Fruit fly (Drosophila melanogaster) whole organism, wandering third instar larva: Measurements from ENCODE around the gene CG5645.
A peak's percentile ranks its signal among the peaks of the same experiment; 100 is the strongest.

Source experiments
- Hnf4 ChIP-seq: fragments of 200-800 bp; sonication (Bioruptor generic); optimal IDR thresholded peaks from 2 replicates; lab custom pipeline; 2016; ENCODE audit warnings: missing biosample characterization, mild to moderate bottlenecking, missing genetic modification characterization
- h ChIP-seq: fragments of 200-800 bp; sonication (Bioruptor generic); optimal IDR thresholded peaks from 3 replicates; lab custom pipeline; 2016; ENCODE audit warnings: missing biosample characterization, mild to moderate bottlenecking, missing genetic modification characterization
- jim ChIP-seq: fragments of 175-275, 200-325 bp; sonication (Bioruptor generic); optimal IDR thresholded peaks from 2 replicates; lab custom pipeline; 2016; ENCODE audit warnings: missing biosample characterization, mild to moderate bottlenecking, missing genetic modification characterization
- pan ChIP-seq: fragments of >200 bp; optimal IDR thresholded peaks from 2 replicates; lab custom pipeline; 2017
- usp ChIP-seq: fragments of >200 bp; optimal IDR thresholded peaks from 2 replicates; lab custom pipeline; 2017; ENCODE audit warnings: missing biosample characterization, missing genetic modification characterization

DNA sequence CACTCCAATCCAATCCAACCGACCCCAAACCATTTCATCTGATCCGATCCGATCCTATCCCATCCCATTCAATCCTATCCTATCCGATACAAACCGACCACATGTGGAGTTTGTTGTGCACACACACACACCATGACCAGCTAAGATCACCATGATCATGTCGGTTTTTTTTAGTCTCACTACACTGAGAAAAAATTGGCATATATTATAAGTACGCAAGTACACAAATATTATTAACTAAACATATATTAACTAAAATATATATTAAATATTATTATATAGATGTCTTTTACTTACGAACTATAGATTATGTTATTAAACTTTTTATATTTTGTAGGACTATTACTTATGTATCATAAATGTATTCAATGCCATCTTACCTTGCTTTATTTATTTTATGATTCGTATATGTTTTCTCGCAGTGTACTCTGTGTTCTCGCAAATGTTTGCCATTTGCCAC is 34.6 kb downstream of the CG5645 start:
- TF ChIP-seq h (GFP tag; lab: Kevin White, UChicago) = peak; percentile 8
- no peak for TF ChIP-seq jim (GFP tag; lab: Kevin White, UChicago)
- no peak for TF ChIP-seq Hnf4 (GFP tag; lab: Kevin White, UChicago)
- TF ChIP-seq pan (lab: Kevin White, UChicago) = no peak
- no peak for TF ChIP-seq usp (GFP tag; lab: Kevin White, UChicago)
